Fruit fly (Drosophila melanogaster): ENCODE data around the gene CG3598.

DNA sequence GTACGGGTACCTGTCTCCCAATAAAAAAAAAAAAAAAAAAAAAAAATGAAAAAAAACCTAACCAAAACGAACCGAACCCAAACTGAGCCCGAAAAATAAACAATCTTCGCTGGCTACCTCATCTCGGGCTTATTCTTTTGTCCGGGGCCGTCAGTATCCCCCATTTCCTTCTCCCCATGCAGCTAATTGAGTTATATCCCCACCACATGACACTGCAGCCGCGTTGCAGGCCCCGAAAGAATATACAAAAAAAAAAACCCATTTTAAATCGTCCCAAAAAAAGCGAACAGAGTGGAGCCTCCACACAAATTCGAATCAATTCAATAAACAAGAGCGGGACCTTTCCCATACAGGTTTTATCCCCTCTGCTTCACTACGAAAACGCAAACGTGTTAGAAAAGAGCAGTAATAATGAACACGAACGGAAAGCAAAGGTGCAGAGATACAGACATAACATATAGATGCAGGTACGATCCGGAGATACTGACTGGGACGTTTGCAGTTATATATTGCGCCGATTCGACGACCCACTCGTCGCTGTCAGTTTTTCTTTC, 27.9 kb downstream of the CG3598 start:
- no peak for TF ChIP-seq CTCF (optimal IDR thresholded peaks at IDR 0.05)
- no peak for TF ChIP-seq CG8478 (optimal IDR thresholded peaks at IDR 0.05)
